Worm (Caenorhabditis elegans): Measurements from ENCODE around the gene C46F11.4.

Gene C46F11.4

DNA sequence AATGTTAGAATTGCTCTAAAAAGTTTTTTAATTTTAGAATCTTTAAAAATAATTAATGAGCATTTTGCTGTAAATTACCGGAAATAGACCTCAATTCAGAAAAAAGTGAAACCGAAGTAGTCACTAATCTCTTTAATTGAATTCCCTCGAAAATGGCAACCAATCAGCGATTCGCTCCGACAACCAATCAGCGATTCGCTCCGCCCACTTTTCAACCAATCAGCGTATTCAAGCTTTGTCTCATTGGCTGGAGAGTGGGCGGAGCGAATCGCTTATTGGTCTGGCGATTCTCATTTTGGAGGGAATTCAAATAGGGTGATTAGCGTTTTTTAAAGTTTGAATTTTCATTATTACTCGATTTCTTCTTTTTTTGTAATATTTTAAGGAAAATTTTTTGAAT, 29.2 kb downstream of the C46F11.4 start:
- TF ChIP-seq aly-2 (tag; optimal IDR thresholded peaks at IDR 0.05): no peak

DNA sequence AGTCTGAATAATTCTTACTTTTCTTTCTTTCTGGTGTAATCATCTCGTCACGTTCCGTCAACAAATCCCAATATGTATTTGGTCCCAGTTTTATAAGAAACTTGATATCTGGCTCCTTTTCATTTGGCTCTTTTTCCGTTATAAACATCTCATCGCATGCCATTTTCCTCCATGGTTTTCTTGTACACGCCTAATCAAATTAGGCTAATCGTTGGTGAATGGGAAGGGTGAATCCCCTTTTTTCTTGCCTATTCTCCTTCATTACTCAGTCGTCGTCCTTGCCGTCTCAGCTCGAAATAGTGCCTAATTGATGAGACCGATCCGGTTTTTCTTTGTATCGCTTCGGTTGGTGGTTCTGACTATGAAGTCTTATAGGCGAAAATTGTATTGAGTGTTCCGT, 29.9 kb downstream of the C46F11.4 start:
- TF ChIP-seq C34F6.9 (tag; optimal IDR thresholded peaks at IDR 0.05) (no peak), alr-1 (tag; optimal IDR thresholded peaks at IDR 0.05) (no peak), mbf-1 (tag; optimal IDR thresholded peaks at IDR 0.05) (no peak), ztf-4 (tag; optimal IDR thresholded peaks at IDR 0.05) (no peak), nhr-11 (tag; optimal IDR thresholded peaks at IDR 0.05) (no peak), lin-13 (GFP tag; optimal IDR thresholded peaks at IDR 0.05) (no peak), unc-62 (GFP tag; optimal IDR thresholded peaks at IDR 0.05) (no peak), nhr-21 (tag; optimal IDR thresholded peaks at IDR 0.05) (no peak), nhr-23 (tag; optimal IDR thresholded peaks at IDR 0.05) (no peak)

DNA sequence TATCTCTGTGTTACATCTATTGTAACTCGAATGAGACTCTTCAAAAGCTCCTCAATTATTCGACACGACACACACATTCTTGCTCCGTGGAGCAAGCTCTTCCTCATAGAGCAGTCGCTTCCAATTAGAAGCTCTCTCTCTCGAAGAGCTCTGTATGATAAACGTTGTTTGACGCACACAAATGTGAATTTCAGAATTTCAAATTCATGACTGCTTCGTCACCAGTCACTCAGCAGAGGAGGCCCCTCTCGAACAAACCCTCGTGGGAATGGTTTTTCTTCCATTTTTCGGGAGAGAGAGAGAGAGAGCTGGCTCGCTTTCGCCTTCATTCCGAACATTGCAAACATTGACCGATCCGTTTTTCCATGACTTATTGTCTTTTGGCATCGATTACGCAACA, 31.7 kb downstream of the C46F11.4 start:
- TF ChIP-seq sma-3 (GFP tag; optimal IDR thresholded peaks at IDR 0.05): no peak
- TF ChIP-seq ceh-82 (tag; optimal IDR thresholded peaks at IDR 0.05): no peak
- peak; percentile 1 for TF ChIP-seq unc-55 (GFP tag; optimal IDR thresholded peaks at IDR 0.05)
- TF ChIP-seq zag-1 (tag; optimal IDR thresholded peaks at IDR 0.05): peak; percentile 2
- no peak for TF ChIP-seq dmd-4 (tag; optimal IDR thresholded peaks at IDR 0.05)
- TF ChIP-seq nhr-23 (tag; optimal IDR thresholded peaks at IDR 0.05): no peak
- no peak for TF ChIP-seq nhr-129 (tag; optimal IDR thresholded peaks at IDR 0.05)

DNA sequence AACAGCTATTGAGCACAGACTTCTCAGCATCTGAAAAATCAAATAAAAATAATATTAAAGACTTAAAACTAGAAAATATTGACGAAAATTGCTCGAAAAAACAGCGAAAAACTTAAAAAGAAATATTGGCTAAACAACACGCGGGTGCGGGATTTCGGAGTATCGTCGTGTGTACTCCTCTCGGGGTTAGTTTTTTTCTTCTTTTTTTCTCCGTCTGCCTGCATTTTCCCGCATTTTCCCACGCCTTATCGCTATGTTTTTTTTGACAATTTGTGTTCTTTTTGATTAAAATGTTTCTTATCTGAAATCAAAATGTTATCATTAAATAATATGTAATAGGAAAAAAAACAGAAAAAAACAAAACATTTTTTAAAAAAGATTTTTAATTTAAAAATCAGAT, 33.8 kb downstream of the C46F11.4 start, which contains the start of gene mrps-31:
Gene mrps-31 (minus strand): TSS at position 36 of the 400 bp plus-strand sequence.
- TF ChIP-seq mdl-1 (tag; optimal IDR thresholded peaks at IDR 0.05) (no peak), nhr-21 (tag; optimal IDR thresholded peaks at IDR 0.05) (no peak), egl-27 (tag; optimal IDR thresholded peaks at IDR 0.05) (peak; percentile 23), blmp-1 (tag; optimal IDR thresholded peaks at IDR 0.05; ENCODE audit: insufficient read depth) (no peak), lin-39 (tag; optimal IDR thresholded peaks at IDR 0.05) (no peak), alr-1 (tag; optimal IDR thresholded peaks at IDR 0.05) (no peak), gmeb-1 (tag; optimal IDR thresholded peaks at IDR 0.05) (peak; percentile 51), nhr-12 (tag; optimal IDR thresholded peaks at IDR 0.05) (no peak), nhr-23 (tag; optimal IDR thresholded peaks at IDR 0.05) (no peak), ceh-16 (tag; optimal IDR thresholded peaks at IDR 0.05) (no peak), ztf-1 (GFP tag; conservative IDR thresholded peaks at IDR 0.05) (no peak), unc-62 (GFP tag; optimal IDR thresholded peaks at IDR 0.05) (no peak), sma-3 (GFP tag; optimal IDR thresholded peaks at IDR 0.05) (peak; percentile 54), unc-55 (GFP tag; optimal IDR thresholded peaks at IDR 0.05) (peak; percentile 65), mab-5 (tag; optimal IDR thresholded peaks at IDR 0.05) (no peak), F13H6.1 (tag; optimal IDR thresholded peaks at IDR 0.05) (peak; percentile 42), fos-1 (tag; optimal IDR thresholded peaks at IDR 0.05) (peak; percentile 91), nhr-129 (tag; optimal IDR thresholded peaks at IDR 0.05) (peak; percentile 23), C34F6.9 (tag; optimal IDR thresholded peaks at IDR 0.05) (peak; percentile 71), sma-9 (GFP tag; optimal IDR thresholded peaks at IDR 0.05) (peak; percentile 29), sma-9 (tag; optimal IDR thresholded peaks at IDR 0.05) (no peak), elt-3 (tag; optimal IDR thresholded peaks at IDR 0.05) (no peak), sem-4 (tag; optimal IDR thresholded peaks at IDR 0.05) (no peak), nhr-237 (tag; optimal IDR thresholded peaks at IDR 0.05) (no peak), nhr-10 (tag; optimal IDR thresholded peaks at IDR 0.05) (no peak), elt-1 (tag; optimal IDR thresholded peaks at IDR 0.05) (no peak), unc-39 (tag; optimal IDR thresholded peaks at IDR 0.05) (no peak), mbf-1 (tag; optimal IDR thresholded peaks at IDR 0.05) (no peak), crh-2 (tag; optimal IDR thresholded peaks at IDR 0.05) (peak; percentile 62), ztf-11 (tag; optimal IDR thresholded peaks at IDR 0.05) (no peak), nhr-11 (tag; optimal IDR thresholded peaks at IDR 0.05) (no peak), Y55F3AM.14 (GFP tag; optimal IDR thresholded peaks at IDR 0.05) (no peak), nhr-77 (tag; optimal IDR thresholded peaks at IDR 0.05) (no peak), R02D3.7 (tag; optimal IDR thresholded peaks at IDR 0.05) (no peak), lin-11 (tag; optimal IDR thresholded peaks at IDR 0.05) (peak; percentile 24), lin-13 (GFP tag; optimal IDR thresholded peaks at IDR 0.05) (peak; percentile 44), peb-1 (tag; optimal IDR thresholded peaks at IDR 0.05) (no peak), snpc-4 (tag; optimal IDR thresholded peaks at IDR 0.05) (no peak), zag-1 (tag; optimal IDR thresholded peaks at IDR 0.05) (no peak), lsy-2 (tag; optimal IDR thresholded peaks at IDR 0.05) (peak; percentile 13 to 70)
